Fruit fly (Drosophila melanogaster): ENCODE data around the gene Caf1-180.

Caf1-180 gene

dm6 chrX:8583159-8583558 is 22.9 kb downstream of the Caf1-180 start (continued):
- TF ChIP-seq knrl (GFP tag; IDR thresholded peaks at IDR 0.05; ENCODE audit: partially characterized antibody) (no peak), CG13775 (GFP tag; optimal IDR thresholded peaks at IDR 0.05) (no peak), CG15073 (GFP tag; optimal IDR thresholded peaks at IDR 0.05) (no peak), CG16815 (GFP tag; optimal IDR thresholded peaks at IDR 0.05) (no peak), vvl (GFP tag; IDR thresholded peaks at IDR 0.05) (peak; percentile 51; the same call in 1 of the 2 replicates), lilli (GFP tag; optimal IDR thresholded peaks at IDR 0.05) (no peak), Poxn (GFP tag; IDR thresholded peaks at IDR 0.05) (0 out of 2 replicates have a peak, but pooled peaks have one; percentile 8), sim (GFP tag; IDR thresholded peaks at IDR 0.05) (no peak), pita (GFP tag; optimal IDR thresholded peaks at IDR 0.05) (no peak), lab (GFP tag; optimal IDR thresholded peaks at IDR 0.05) (no peak), br (optimal IDR thresholded peaks at IDR 0.05) (no peak), zfh2 (GFP tag; optimal IDR thresholded peaks at IDR 0.05) (peak; percentile 27), CG18476 (GFP tag; optimal IDR thresholded peaks at IDR 0.05) (no peak), btn (GFP tag; optimal IDR thresholded peaks at IDR 0.05) (no peak), CG6254 (GFP tag; optimal IDR thresholded peaks at IDR 0.05) (no peak), nau (GFP tag; optimal IDR thresholded peaks at IDR 0.05) (no peak), NfI (GFP tag; optimal IDR thresholded peaks at IDR 0.05) (peak; percentile 4), Scr (GFP tag; IDR thresholded peaks at IDR 0.05; ENCODE audit: partially characterized antibody) (no peak), tna (GFP tag; IDR thresholded peaks at IDR 0.05; ENCODE audit: partially characterized antibody) (no peak), chn (GFP tag; optimal IDR thresholded peaks at IDR 0.05) (no peak), sc (optimal IDR thresholded peaks at IDR 0.05) (no peak), sc (GFP tag; optimal IDR thresholded peaks at IDR 0.05) (no peak), CG3065 (GFP tag; optimal IDR thresholded peaks at IDR 0.05) (no peak), D (optimal IDR thresholded peaks at IDR 0.05) (no peak), D (GFP tag; optimal IDR thresholded peaks at IDR 0.05) (no peak), CG3847 (GFP tag; IDR thresholded peaks at IDR 0.05) (no peak), Med (GFP tag) (peak; percentile 82), CG7372 (GFP tag; IDR thresholded peaks at IDR 0.05) (no peak), Sox100B (GFP tag; optimal IDR thresholded peaks at IDR 0.05) (no peak), al (GFP tag; IDR thresholded peaks at IDR 0.05) (no peak), CG12391 (tag; optimal IDR thresholded peaks at IDR 0.05) (peak; percentile 2), Mes4 (GFP tag; optimal IDR thresholded peaks at IDR 0.05) (no peak), CG4730 (GFP tag; IDR thresholded peaks at IDR 0.05) (no peak; the same call in 1 of the 2 replicates), Oaz (GFP tag; IDR thresholded peaks at IDR 0.05) (no peak), NK7.1 (GFP tag; optimal IDR thresholded peaks at IDR 0.05) (no peak), vnd (GFP tag; IDR thresholded peaks at IDR 0.05; ENCODE audit: partially characterized antibody) (no peak), CG4854 (GFP tag; optimal IDR thresholded peaks at IDR 0.05) (no peak), inv (GFP tag; IDR thresholded peaks at IDR 0.05; ENCODE audit: partially characterized antibody) (no peak), ab (GFP tag; optimal IDR thresholded peaks at IDR 0.05) (no peak), Hmr (GFP tag; optimal IDR thresholded peaks at IDR 0.05) (peak; percentile 26), croc (GFP tag; conservative IDR thresholded peaks at IDR 0.05) (no peak), CkIIα-i1 (GFP tag; IDR thresholded peaks at IDR 0.05) (no peak), CG1647 (GFP tag; optimal IDR thresholded peaks at IDR 0.05) (no peak), danr (GFP tag; IDR thresholded peaks at IDR 0.05) (no peak), CG10543 (GFP tag; optimal IDR thresholded peaks at IDR 0.05) (peak; percentile 30), sisA (GFP tag; IDR thresholded peaks at IDR 0.05) (peak; percentile 17; the same call in 1 of the 2 replicates), CG18764 (GFP tag; optimal IDR thresholded peaks at IDR 0.05) (no peak), Lpt (GFP tag; optimal IDR thresholded peaks at IDR 0.05) (no peak), CrebB (tag; optimal IDR thresholded peaks at IDR 0.05) (no peak), salm (tag; optimal IDR thresholded peaks at IDR 0.05) (no peak), CG4282 (GFP tag; optimal IDR thresholded peaks at IDR 0.05) (no peak), CG16813 (GFP tag; IDR thresholded peaks at IDR 0.05; ENCODE audit: partially characterized antibody) (no peak), wdn (GFP tag; IDR thresholded peaks at IDR 0.05) (no peak)
